Worm (Caenorhabditis elegans): Measurements from ENCODE around the gene lsm-7.

lsm-7 gene

DNA sequence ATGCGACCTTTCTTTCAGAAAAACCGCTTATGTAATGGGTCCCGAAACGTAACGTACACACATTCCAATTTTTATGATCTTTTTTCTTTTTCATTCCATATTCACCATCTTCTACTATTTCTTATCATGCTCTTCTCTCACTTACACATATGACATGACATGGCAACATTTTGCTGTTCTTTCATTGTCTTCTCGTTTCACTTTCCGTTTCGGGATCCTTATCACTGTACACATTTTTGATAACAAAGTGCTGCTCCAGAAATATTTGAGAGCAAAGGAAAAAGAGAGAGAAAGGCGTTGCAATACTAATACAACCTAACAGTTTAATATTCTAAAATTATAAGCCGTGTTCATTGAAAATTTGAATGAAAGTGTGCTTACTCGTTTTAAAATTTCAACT is 37.0 kb downstream of the lsm-7 start:
- TF ChIP-seq B0310.2 (tag; optimal IDR thresholded peaks at IDR 0.05) (no peak), F13C5.2 (tag; optimal IDR thresholded peaks at IDR 0.05) (no peak), ceh-36 (tag; optimal IDR thresholded peaks at IDR 0.05) (no peak), ceh-13 (GFP tag; optimal IDR thresholded peaks at IDR 0.05) (no peak), scrt-1 (GFP tag; IDR thresholded peaks at IDR 0.05) (no peak), hnd-1 (tag; optimal IDR thresholded peaks at IDR 0.05) (no peak), aly-1 (tag; optimal IDR thresholded peaks at IDR 0.05) (no peak), ets-7 (tag; optimal IDR thresholded peaks at IDR 0.05) (no peak), hmbx-1 (tag; optimal IDR thresholded peaks at IDR 0.05) (no peak), tbx-11 (GFP tag; IDR thresholded peaks at IDR 0.05) (no peak), ama-1 (optimal IDR thresholded peaks at IDR 0.05) (no peak), hmg-4 (GFP tag; optimal IDR thresholded peaks at IDR 0.05) (no peak), flt-1 (GFP tag; IDR thresholded peaks at IDR 0.05) (no peak), pes-1 (GFP tag; IDR thresholded peaks at IDR 0.05) (no peak), tbx-37 (GFP tag; conservative IDR thresholded peaks at IDR 0.05) (no peak), sea-1 (GFP tag; conservative IDR thresholded peaks at IDR 0.05) (no peak), tra-4 (tag; optimal IDR thresholded peaks at IDR 0.05) (no peak)

ce11 chrIV:10970767-10971166 is 37.5 kb downstream of the lsm-7 start:
- TF ChIP-seq tbx-37 (GFP tag; conservative IDR thresholded peaks at IDR 0.05), result no peak
- TF ChIP-seq hnd-1 (tag; optimal IDR thresholded peaks at IDR 0.05), result no peak
- TF ChIP-seq tbx-11 (GFP tag; IDR thresholded peaks at IDR 0.05), result no peak
- no peak for TF ChIP-seq ceh-13 (GFP tag; optimal IDR thresholded peaks at IDR 0.05)
- no peak for TF ChIP-seq sea-1 (GFP tag; conservative IDR thresholded peaks at IDR 0.05)
- no peak for TF ChIP-seq scrt-1 (GFP tag; IDR thresholded peaks at IDR 0.05)
- no peak for TF ChIP-seq ama-1 (optimal IDR thresholded peaks at IDR 0.05)
- no peak for TF ChIP-seq flt-1 (GFP tag; IDR thresholded peaks at IDR 0.05)
- no peak for TF ChIP-seq F13C5.2 (tag; optimal IDR thresholded peaks at IDR 0.05)
- TF ChIP-seq pes-1 (GFP tag; IDR thresholded peaks at IDR 0.05), result no peak
- TF ChIP-seq ets-7 (tag; optimal IDR thresholded peaks at IDR 0.05), result no peak
- TF ChIP-seq hmg-4 (GFP tag; optimal IDR thresholded peaks at IDR 0.05), result no peak

DNA sequence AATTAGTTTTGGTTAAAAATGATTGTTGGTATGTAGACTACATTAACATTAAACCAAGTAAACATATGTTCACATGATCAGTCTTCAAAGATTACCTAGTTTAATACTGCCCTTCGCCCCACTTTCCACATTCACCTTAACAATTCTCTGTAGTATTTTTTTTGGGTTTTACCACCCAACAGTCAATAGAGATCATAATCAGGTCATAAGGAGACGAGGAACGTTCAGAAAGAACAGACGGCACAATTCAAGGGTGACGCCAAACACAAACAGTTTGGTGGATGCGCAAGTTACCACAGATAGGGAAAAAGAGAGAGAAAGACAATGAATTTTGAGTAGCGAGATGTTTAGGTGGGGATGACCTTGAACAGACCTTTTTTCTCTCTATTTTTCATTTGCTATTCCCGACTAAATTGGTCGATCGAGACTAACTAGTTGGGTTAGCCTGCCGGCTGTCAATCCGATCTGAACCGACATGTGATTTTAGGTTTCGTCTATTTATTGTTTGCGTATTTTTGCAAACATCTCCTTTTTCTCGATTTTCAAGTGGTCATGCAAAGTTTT is 38.4 kb downstream of the lsm-7 start:
- TF ChIP-seq tra-4 (tag; optimal IDR thresholded peaks at IDR 0.05) (no peak), F13C5.2 (tag; optimal IDR thresholded peaks at IDR 0.05) (no peak), hmbx-1 (tag; optimal IDR thresholded peaks at IDR 0.05) (no peak), sea-1 (GFP tag; conservative IDR thresholded peaks at IDR 0.05) (no peak), pes-1 (GFP tag; IDR thresholded peaks at IDR 0.05) (no peak), flt-1 (GFP tag; IDR thresholded peaks at IDR 0.05) (no peak), ceh-36 (tag; optimal IDR thresholded peaks at IDR 0.05) (no peak), hmg-4 (GFP tag; optimal IDR thresholded peaks at IDR 0.05) (no peak), ceh-13 (GFP tag; optimal IDR thresholded peaks at IDR 0.05) (no peak), aly-1 (tag; optimal IDR thresholded peaks at IDR 0.05) (no peak), ets-7 (tag; optimal IDR thresholded peaks at IDR 0.05) (no peak), scrt-1 (GFP tag; IDR thresholded peaks at IDR 0.05) (no peak), hnd-1 (tag; optimal IDR thresholded peaks at IDR 0.05) (no peak), ama-1 (optimal IDR thresholded peaks at IDR 0.05) (no peak), B0310.2 (tag; optimal IDR thresholded peaks at IDR 0.05) (no peak), tbx-37 (GFP tag; conservative IDR thresholded peaks at IDR 0.05) (no peak), tbx-11 (GFP tag; IDR thresholded peaks at IDR 0.05) (no peak)

- no peak for TF ChIP-seq tra-4 (tag; optimal IDR thresholded peaks at IDR 0.05)
- no peak for TF ChIP-seq ama-1 (optimal IDR thresholded peaks at IDR 0.05)
- no peak for TF ChIP-seq flt-1 (GFP tag; IDR thresholded peaks at IDR 0.05)
- no peak for TF ChIP-seq ceh-13 (GFP tag; optimal IDR thresholded peaks at IDR 0.05)
- no peak for TF ChIP-seq sea-1 (GFP tag; conservative IDR thresholded peaks at IDR 0.05)
- TF ChIP-seq ceh-36 (tag; optimal IDR thresholded peaks at IDR 0.05), result no peak
- TF ChIP-seq pes-1 (GFP tag; IDR thresholded peaks at IDR 0.05), result no peak
- no peak for TF ChIP-seq hmbx-1 (tag; optimal IDR thresholded peaks at IDR 0.05)
- no peak for TF ChIP-seq hnd-1 (tag; optimal IDR thresholded peaks at IDR 0.05)
- TF ChIP-seq B0310.2 (tag; optimal IDR thresholded peaks at IDR 0.05), result no peak
- no peak for TF ChIP-seq hmg-4 (GFP tag; optimal IDR thresholded peaks at IDR 0.05)
- no peak for TF ChIP-seq aly-1 (tag; optimal IDR thresholded peaks at IDR 0.05)
These were observed 42.7 kb downstream of the lsm-7 start for ce11 chrIV:10975968-10976367.

ce11 chrIV:10978641-10979040 is 45.3 kb downstream of the lsm-7 start:
- TF ChIP-seq flt-1 (GFP tag; IDR thresholded peaks at IDR 0.05) (no peak), ceh-13 (GFP tag; optimal IDR thresholded peaks at IDR 0.05) (no peak), sea-1 (GFP tag; conservative IDR thresholded peaks at IDR 0.05) (no peak), hmbx-1 (tag; optimal IDR thresholded peaks at IDR 0.05) (no peak), F13C5.2 (tag; optimal IDR thresholded peaks at IDR 0.05) (no peak), tbx-37 (GFP tag; conservative IDR thresholded peaks at IDR 0.05) (no peak), ceh-36 (tag; optimal IDR thresholded peaks at IDR 0.05) (no peak), scrt-1 (GFP tag; IDR thresholded peaks at IDR 0.05) (no peak), B0310.2 (tag; optimal IDR thresholded peaks at IDR 0.05) (no peak)

- TF ChIP-seq ceh-13 (GFP tag; optimal IDR thresholded peaks at IDR 0.05), result no peak
- TF ChIP-seq ama-1 (optimal IDR thresholded peaks at IDR 0.05), result no peak
- no peak for TF ChIP-seq flt-1 (GFP tag; IDR thresholded peaks at IDR 0.05)
- TF ChIP-seq tra-4 (tag; optimal IDR thresholded peaks at IDR 0.05), result no peak
These were observed 46.4 kb downstream of the lsm-7 start for ce11 chrIV:10979689-10980088.

DNA sequence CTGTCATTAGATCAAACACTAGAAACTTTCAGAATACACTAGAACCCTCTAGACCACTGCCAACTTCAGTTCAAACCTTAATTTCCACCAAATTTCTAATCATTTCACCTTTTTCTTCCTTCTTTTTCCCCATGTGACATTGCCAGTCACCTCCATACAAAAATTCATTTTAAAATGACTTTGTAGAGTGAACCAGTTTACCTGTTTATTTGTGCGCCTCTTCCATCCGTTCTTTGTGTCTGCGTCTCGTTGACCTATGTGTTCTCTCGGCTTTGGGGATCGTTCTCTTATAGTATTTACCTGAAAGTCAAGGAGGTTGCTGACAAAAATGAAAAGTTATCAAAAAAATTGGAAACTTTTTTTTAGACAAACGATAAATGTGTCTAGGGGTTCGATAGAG is 47.3 kb downstream of the lsm-7 start:
- no peak for TF ChIP-seq hnd-1 (tag; optimal IDR thresholded peaks at IDR 0.05)
- TF ChIP-seq hmbx-1 (tag; optimal IDR thresholded peaks at IDR 0.05), result no peak
- no peak for TF ChIP-seq F13C5.2 (tag; optimal IDR thresholded peaks at IDR 0.05)
- no peak for TF ChIP-seq hmg-4 (GFP tag; optimal IDR thresholded peaks at IDR 0.05)
- no peak for TF ChIP-seq ets-7 (tag; optimal IDR thresholded peaks at IDR 0.05)
- no peak for TF ChIP-seq pes-1 (GFP tag; IDR thresholded peaks at IDR 0.05)
- no peak for TF ChIP-seq tbx-37 (GFP tag; conservative IDR thresholded peaks at IDR 0.05)
- TF ChIP-seq ama-1 (optimal IDR thresholded peaks at IDR 0.05), result no peak
- no peak for TF ChIP-seq sea-1 (GFP tag; conservative IDR thresholded peaks at IDR 0.05)
- TF ChIP-seq B0310.2 (tag; optimal IDR thresholded peaks at IDR 0.05), result no peak
- TF ChIP-seq flt-1 (GFP tag; IDR thresholded peaks at IDR 0.05), result no peak
- no peak for TF ChIP-seq tra-4 (tag; optimal IDR thresholded peaks at IDR 0.05)
- TF ChIP-seq scrt-1 (GFP tag; IDR thresholded peaks at IDR 0.05), result no peak
- TF ChIP-seq ceh-36 (tag; optimal IDR thresholded peaks at IDR 0.05), result no peak
- TF ChIP-seq aly-1 (tag; optimal IDR thresholded peaks at IDR 0.05), result no peak
- no peak for TF ChIP-seq tbx-11 (GFP tag; IDR thresholded peaks at IDR 0.05)
